Worm (Caenorhabditis elegans) whole organism, young adult: ENCODE data around the gene abu-8.

Source experiments
- F33H1.4 ChIP-seq: fragments of 200-800 bp; sonication (Bioruptor generic); IDR thresholded peaks from 2 replicates; pipeline ENCODE4 v1.3.6; 2022; ENCODE audit warnings: missing genetic modification reagents, missing genetic modification characterization, missing compliant biosample characterization
- T26A5.8 ChIP-seq: sonication (generic microtip); optimal IDR thresholded peaks from 2 replicates; lab custom pipeline; 2016; ENCODE audit warnings: missing genetic modification characterization, missing compliant biosample characterization
- Y53F4B.3 ChIP-seq: fragments of 200-800 bp; sonication (Bioruptor generic); IDR thresholded peaks from 2 replicates; pipeline ENCODE4 v1.3.6; 2022; ENCODE audit warnings: missing genetic modification reagents, missing genetic modification characterization, missing compliant biosample characterization
- Y53G8AR.9 ChIP-seq: fragments of 200-800 bp; sonication (Bioruptor generic); conservative IDR thresholded peaks from 2 replicates; pipeline ENCODE4 v1.3.6; 2022; ENCODE audit warnings: missing genetic modification reagents, missing genetic modification characterization, missing compliant biosample characterization
- Y56A3A.18 ChIP-seq: fragments of 200-800 bp; sonication (Bioruptor generic); IDR thresholded peaks from 2 replicates; pipeline ENCODE4 v1.3.6; 2022; ENCODE audit warnings: missing genetic modification reagents, missing genetic modification characterization, missing compliant biosample characterization
- aptf-2 ChIP-seq: fragments of 200-800 bp; sonication (Bioruptor generic); conservative IDR thresholded peaks from 2 replicates; pipeline ENCODE4 v1.3.6; 2022; ENCODE audit warnings: missing genetic modification reagents, missing genetic modification characterization, missing compliant biosample characterization
- atf-7 ChIP-seq: sonication (generic microtip); optimal IDR thresholded peaks from 2 replicates; lab custom pipeline; 2017; ENCODE audit warnings: mild to moderate bottlenecking, missing genetic modification characterization, missing compliant biosample characterization
- attf-5 ChIP-seq: fragments of 200-800 bp; sonication (Bioruptor generic); optimal IDR thresholded peaks from 2 replicates; lab custom pipeline; 2018; ENCODE audit warnings: mild to moderate bottlenecking, missing genetic modification characterization, missing compliant biosample characterization
- attf-6 ChIP-seq: fragments of 200-800 bp; sonication (Bioruptor generic); IDR thresholded peaks from 2 replicates; pipeline ENCODE4 v1.3.6; 2022; ENCODE audit warnings: missing genetic modification reagents, missing genetic modification characterization, missing compliant biosample characterization
- cebp-1 ChIP-seq, 2 experiments: fragments of 200-800 bp in 1 of 2; sonication (Bioruptor generic) in 1 of 2; sonication (generic microtip) in 1 of 2; IDR thresholded peaks in 1 of 2; optimal IDR thresholded peaks in 1 of 2; 2 replicates each; pipeline versions ENCODE4 v1.3.6 to Lab custom; 2017 to 2022; ENCODE audit warnings: missing compliant biosample characterization in 2 of 2, missing genetic modification characterization in 2 of 2, mild to moderate bottlenecking in 1 of 2, missing genetic modification reagents in 1 of 2, moderate library complexity in 1 of 2
- ceh-40 ChIP-seq: fragments of 200-800 bp; sonication (Bioruptor generic); IDR thresholded peaks from 2 replicates; pipeline ENCODE4 v1.3.6; 2022; ENCODE audit warnings: missing genetic modification characterization, missing compliant biosample characterization
- ceh-91 ChIP-seq: fragments of 200-800 bp; sonication (Bioruptor generic); IDR thresholded peaks from 2 replicates; pipeline ENCODE4 v1.3.6; 2022; ENCODE audit warnings: missing genetic modification reagents, missing genetic modification characterization, missing compliant biosample characterization
- dpl-1 ChIP-seq: fragments of 150-350 bp; optimal IDR thresholded peaks from 2 replicates; lab custom pipeline; 2014; ENCODE audit warnings: missing biosample characterization, missing genetic modification reagents, missing genetic modification characterization
- egl-44 ChIP-seq: fragments of 200-800 bp; sonication (Bioruptor generic); IDR thresholded peaks from 2 replicates; pipeline ENCODE4 v1.3.6; 2022; ENCODE audit warnings: missing genetic modification reagents, missing genetic modification characterization, missing compliant biosample characterization
- him-1 ChIP-seq: sonication (generic microtip); optimal IDR thresholded peaks from 2 replicates; lab custom pipeline; 2016; ENCODE audit warnings: missing genotype, missing genetic modification reagents, missing genetic modification characterization, missing compliant biosample characterization
- let-607 ChIP-seq, 2 experiments: fragments of 200-800 bp in 1 of 2; sonication (Bioruptor generic) in 1 of 2; sonication (generic microtip) in 1 of 2; optimal IDR thresholded peaks; 2 replicates each; lab custom pipeline; 2016 to 2018; ENCODE audit warnings: mild to moderate bottlenecking in 2 of 2, missing compliant biosample characterization in 2 of 2, missing genetic modification characterization in 2 of 2, moderate library complexity in 2 of 2, missing genotype in 1 of 2
- lin-40 ChIP-seq: sonication (generic microtip); optimal IDR thresholded peaks from 2 replicates; lab custom pipeline; 2016; ENCODE audit warnings: missing genetic modification characterization, mild to moderate bottlenecking, missing compliant biosample characterization, missing genotype, missing genetic modification reagents
- lsl-1 ChIP-seq: fragments of 200-800 bp; sonication (Bioruptor generic); optimal IDR thresholded peaks from 2 replicates; lab custom pipeline; 2018; ENCODE audit warnings: mild to moderate bottlenecking, missing genetic modification characterization, moderate library complexity, missing compliant biosample characterization
- madf-3 ChIP-seq: fragments of 200-800 bp; sonication (Bioruptor generic); IDR thresholded peaks from 2 replicates; pipeline ENCODE4 v1.3.6; 2022; ENCODE audit warnings: missing genetic modification reagents, missing genetic modification characterization, missing compliant biosample characterization
- madf-6 ChIP-seq: fragments of 200-800 bp; sonication (Bioruptor generic); IDR thresholded peaks from 2 replicates; pipeline ENCODE4 v1.3.6; 2022; ENCODE audit warnings: missing genetic modification reagents, missing genetic modification characterization, missing compliant biosample characterization
- madf-8 ChIP-seq: fragments of 200-800 bp; sonication (Bioruptor generic); conservative IDR thresholded peaks from 2 replicates; pipeline ENCODE4 v1.3.6; 2022; ENCODE audit warnings: missing genetic modification reagents, missing genetic modification characterization, missing compliant biosample characterization
- mcd-1 ChIP-seq: fragments of 200-800 bp; sonication (Bioruptor generic); IDR thresholded peaks from 2 replicates; pipeline ENCODE4 v1.3.6; 2022; ENCODE audit warnings: missing genetic modification reagents, missing genetic modification characterization, missing compliant biosample characterization
- mel-28 ChIP-seq: sonication (generic microtip); optimal IDR thresholded peaks from 2 replicates; lab custom pipeline; 2016; ENCODE audit warnings: borderline replicate concordance, mild to moderate bottlenecking, missing genetic modification characterization, missing compliant biosample characterization
- mes-4 ChIP-seq: sonication (generic microtip); optimal IDR thresholded peaks from 2 replicates; lab custom pipeline; 2016; ENCODE audit warnings: missing genotype, missing genetic modification characterization, missing compliant biosample characterization
- nhr-80 ChIP-seq: sonication (generic microtip); optimal IDR thresholded peaks from 2 replicates; lab custom pipeline; 2016; ENCODE audit warnings: missing genetic modification characterization, missing compliant biosample characterization
- nhr-90 ChIP-seq: sonication (generic microtip); optimal IDR thresholded peaks from 2 replicates; lab custom pipeline; 2016; ENCODE audit warnings: missing genotype, mild to moderate bottlenecking, missing genetic modification characterization, missing compliant biosample characterization
- pha-4 ChIP-seq: fragments of 150-350 bp; sonication (generic microtip); optimal IDR thresholded peaks from 2 replicates; lab custom pipeline; 2014; ENCODE audit warnings: missing biosample characterization, missing genetic modification reagents, missing genetic modification characterization
- sdz-38 ChIP-seq: sonication (generic microtip); optimal IDR thresholded peaks from 2 replicates; lab custom pipeline; 2016; ENCODE audit warnings: missing genotype, missing genetic modification characterization, missing compliant biosample characterization
- snpc-1.1 ChIP-seq: sonication (generic microtip); optimal IDR thresholded peaks from 2 replicates; lab custom pipeline; 2017; ENCODE audit warnings: missing genetic modification characterization, mild to moderate bottlenecking, missing compliant biosample characterization, antibody characterized with exemption, moderate library complexity, missing genotype, missing genetic modification reagents; ENCODE audit not compliant: insufficient read depth
- snpc-1.3 ChIP-seq: sonication (generic microtip); optimal IDR thresholded peaks from 2 replicates; lab custom pipeline; 2017; ENCODE audit warnings: missing genetic modification characterization, mild to moderate bottlenecking, missing compliant biosample characterization, antibody characterized with exemption, moderate library complexity, missing genotype, missing genetic modification reagents; ENCODE audit not compliant: insufficient read depth
- snpc-3.4 ChIP-seq: sonication (generic microtip); optimal IDR thresholded peaks from 2 replicates; lab custom pipeline; 2017; ENCODE audit warnings: missing genetic modification characterization, mild to moderate bottlenecking, missing compliant biosample characterization, antibody characterized with exemption, moderate library complexity, missing genotype, missing genetic modification reagents
- snpc-4 ChIP-seq, 5 experiments: fragments of 150-350 bp in 1 of 5; sonication (generic microtip) in 4 of 5; optimal IDR thresholded peaks; 2 replicates each; lab custom pipeline; 2014 to 2018; ENCODE audit warnings: missing genetic modification characterization in 5 of 5, missing biosample characterization in 3 of 5, antibody characterized with exemption in 2 of 5, mild to moderate bottlenecking in 2 of 5, missing compliant biosample characterization in 2 of 5, missing genotype in 2 of 5, moderate library complexity in 2 of 5, missing genetic modification reagents in 1 of 5
- somi-1 ChIP-seq: fragments of 200-800 bp; sonication (Bioruptor generic); optimal IDR thresholded peaks from 2 replicates; lab custom pipeline; 2018; ENCODE audit warnings: mild to moderate bottlenecking, missing genetic modification characterization, missing compliant biosample characterization
- tbp1 ChIP-seq: fragments of 200-800 bp; sonication (Bioruptor generic); optimal IDR thresholded peaks from 2 replicates; lab custom pipeline; 2018; ENCODE audit warnings: mild to moderate bottlenecking, missing genetic modification characterization, missing compliant biosample characterization
- unc-62 ChIP-seq: fragments of 150-350 bp; optimal IDR thresholded peaks from 2 replicates; lab custom pipeline; 2014; ENCODE audit warnings: missing biosample characterization, missing genetic modification reagents, missing genetic modification characterization
- xnd-1 ChIP-seq: sonication (generic microtip); optimal IDR thresholded peaks from 2 replicates; lab custom pipeline; 2016; ENCODE audit warnings: missing genotype, missing genetic modification reagents, missing genetic modification characterization, missing compliant biosample characterization
- ztf-22 ChIP-seq: fragments of 200-800 bp; sonication (Bioruptor generic); optimal IDR thresholded peaks from 2 replicates; lab custom pipeline; 2018; ENCODE audit warnings: mild to moderate bottlenecking, missing genetic modification characterization, moderate library complexity, missing compliant biosample characterization
- ztf-3 ChIP-seq: fragments of 200-800 bp; sonication (Bioruptor generic); optimal IDR thresholded peaks from 2 replicates; lab custom pipeline; 2018; ENCODE audit warnings: mild to moderate bottlenecking, missing genetic modification characterization, missing compliant biosample characterization

Gene abu-8

ce11 chrV:5192501-5192900 lies 1.9 kb downstream of the abu-8 start, which contains the start of gene C03A7.13:
Gene C03A7.13, minus strand, starts transcription at chrV:5192543.
- no peak for TF ChIP-seq ceh-40 (GFP tag; lab: Robert Waterston, UW)
- TF ChIP-seq lin-40 (tag; lab: Kevin White, UChicago): no peak
- no peak for TF ChIP-seq F33H1.4 (GFP tag; lab: Robert Waterston, UW)
- TF ChIP-seq Y56A3A.18: no peak
- TF ChIP-seq T26A5.8: no peak
- peak; percentile 8 for TF ChIP-seq tbp1 (GFP tag; lab: Kevin White, UChicago)
- TF ChIP-seq madf-8 (GFP tag; lab: Robert Waterston, UW): no peak
- TF ChIP-seq atf-7 (tag; lab: Kevin White, UChicago): peak; percentile 26
- TF ChIP-seq snpc-1.3: no peak
- no peak for TF ChIP-seq ceh-91 (GFP tag; lab: Robert Waterston, UW)
- no peak for TF ChIP-seq mes-4 (tag; lab: Kevin White, UChicago)
- TF ChIP-seq cebp-1 (GFP tag; IDR thresholded peaks at IDR 0.05; lab: Robert Waterston, UW): no peak
- TF ChIP-seq cebp-1 (tag; optimal IDR thresholded peaks at IDR 0.05; lab: Kevin White, UChicago): peak; percentile 34
- peak in 1 of 2 experiments; percentile 30 for TF ChIP-seq let-607 (tag; optimal IDR thresholded peaks at IDR 0.05; lab: Kevin White, UChicago)
- TF ChIP-seq ztf-22 (GFP tag; lab: Kevin White, UChicago): no peak
- TF ChIP-seq attf-5 (GFP tag; lab: Kevin White, UChicago): no peak
- no peak for TF ChIP-seq mcd-1 (GFP tag; lab: Robert Waterston, UW)
- no peak for TF ChIP-seq sdz-38
- TF ChIP-seq xnd-1 (tag; lab: Kevin White, UChicago): no peak
- peak; percentile 87 for TF ChIP-seq nhr-80 (tag; lab: Kevin White, UChicago)
- no peak for TF ChIP-seq him-1 (tag; lab: Kevin White, UChicago)
- no peak for TF ChIP-seq lsl-1 (GFP tag; lab: Kevin White, UChicago)
- TF ChIP-seq dpl-1 (GFP tag; lab: Kevin White, UChicago): no peak
- TF ChIP-seq Y53F4B.3 (GFP tag; lab: Robert Waterston, UW): no peak
- peak; percentile 93 for TF ChIP-seq unc-62 (GFP tag; lab: Kevin White, UChicago)
- TF ChIP-seq snpc-3.4 (tag; lab: Kevin White, UChicago): no peak
- TF ChIP-seq snpc-1.1 (tag; lab: Kevin White, UChicago): no peak
- TF ChIP-seq madf-3 (GFP tag; lab: Robert Waterston, UW): no peak
- TF ChIP-seq ztf-3 (GFP tag; lab: Kevin White, UChicago): no peak
- no peak for TF ChIP-seq snpc-4 (GFP tag; optimal IDR thresholded peaks at IDR 0.05; lab: Kevin White, UChicago)
- no peak for TF ChIP-seq snpc-4 (tag; optimal IDR thresholded peaks at IDR 0.05; lab: Kevin White, UChicago)
- TF ChIP-seq nhr-90: no peak
- 0 out of 2 replicates have a peak, but pooled peaks have one; percentile 29 for TF ChIP-seq egl-44 (GFP tag; lab: Robert Waterston, UW)
- no peak for TF ChIP-seq somi-1 (GFP tag; lab: Kevin White, UChicago)
- TF ChIP-seq attf-6 (GFP tag; lab: Robert Waterston, UW): no peak
- no peak for TF ChIP-seq aptf-2 (GFP tag; lab: Robert Waterston, UW)
- peak; percentile 9 for TF ChIP-seq pha-4
- no peak for TF ChIP-seq Y53G8AR.9 (GFP tag; lab: Robert Waterston, UW)
- TF ChIP-seq mel-28: no peak
- no peak for TF ChIP-seq madf-6 (GFP tag; lab: Robert Waterston, UW)
